Worm (Caenorhabditis elegans): ENCODE results near the gene srab-24.
A peak's percentile ranks its signal among the peaks of the same experiment; 100 is the strongest.

srab-24 gene

DNA sequence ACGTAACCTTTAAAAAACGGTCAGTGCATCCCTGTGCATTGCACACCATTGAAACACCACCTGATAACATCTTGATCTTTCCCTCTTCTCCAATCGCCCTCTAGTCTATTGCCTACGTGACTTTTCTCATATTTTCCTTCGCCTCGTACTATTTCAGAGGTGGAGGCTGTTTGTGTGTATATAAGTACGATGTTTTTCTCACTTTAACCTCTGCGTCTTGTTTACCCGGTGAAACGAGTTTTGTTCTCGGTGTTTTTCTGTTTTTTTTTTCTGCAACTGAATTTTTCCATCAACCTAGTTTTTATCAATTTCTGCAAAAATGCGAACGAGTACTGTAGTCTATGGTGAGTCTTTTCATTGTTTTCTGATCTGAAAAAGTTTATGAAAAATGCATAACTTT lies 30.3 kb downstream of the srab-24 start, which contains the start of gene sqrd-1 (continued):
- TF ChIP-seq elt-2 (tag; optimal IDR thresholded peaks at IDR 0.05) (no peak), snu-23 (GFP tag; optimal IDR thresholded peaks at IDR 0.05) (peak; percentile 33), lsy-2 (tag; optimal IDR thresholded peaks at IDR 0.05) (peak in 1 of 2 experiments; percentile 26), aha-1 (tag; optimal IDR thresholded peaks at IDR 0.05) (peak; percentile 99), nhr-20 (tag; optimal IDR thresholded peaks at IDR 0.05) (peak; percentile 53), lin-39 (tag; optimal IDR thresholded peaks at IDR 0.05) (no peak)

DNA sequence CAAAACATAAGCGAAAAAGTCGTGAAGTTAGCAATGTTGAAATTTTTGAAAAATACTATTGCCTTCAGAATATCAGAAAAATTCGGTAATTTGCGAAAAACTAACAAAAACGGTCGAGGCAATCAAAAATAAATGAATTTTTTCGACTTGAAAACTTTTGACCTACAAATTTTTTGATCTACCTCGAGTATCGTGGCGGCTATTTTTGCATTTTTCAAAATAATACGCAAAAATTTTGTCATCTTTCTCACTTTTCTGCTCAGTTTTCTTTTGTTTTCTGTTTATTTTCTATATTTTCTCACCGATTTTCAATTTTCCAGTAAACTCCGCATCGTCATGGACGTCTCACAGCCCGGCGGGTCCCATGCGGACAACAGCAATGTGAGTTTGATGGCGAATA lies 34.2 kb downstream of the srab-24 start:
- no peak for TF ChIP-seq dsc-1 (tag; optimal IDR thresholded peaks at IDR 0.05)
- no peak for TF ChIP-seq pag-3 (tag; optimal IDR thresholded peaks at IDR 0.05; ENCODE audit: borderline replicate concordance, insufficient read depth)
- no peak for TF ChIP-seq unc-130 (tag; optimal IDR thresholded peaks at IDR 0.05)
- TF ChIP-seq unc-86 (tag; optimal IDR thresholded peaks at IDR 0.05): no peak
- TF ChIP-seq nhr-71 (tag; optimal IDR thresholded peaks at IDR 0.05): no peak
- TF ChIP-seq Y116A8C.19 (tag; optimal IDR thresholded peaks at IDR 0.05; ENCODE audit: borderline replicate concordance): no peak

DNA sequence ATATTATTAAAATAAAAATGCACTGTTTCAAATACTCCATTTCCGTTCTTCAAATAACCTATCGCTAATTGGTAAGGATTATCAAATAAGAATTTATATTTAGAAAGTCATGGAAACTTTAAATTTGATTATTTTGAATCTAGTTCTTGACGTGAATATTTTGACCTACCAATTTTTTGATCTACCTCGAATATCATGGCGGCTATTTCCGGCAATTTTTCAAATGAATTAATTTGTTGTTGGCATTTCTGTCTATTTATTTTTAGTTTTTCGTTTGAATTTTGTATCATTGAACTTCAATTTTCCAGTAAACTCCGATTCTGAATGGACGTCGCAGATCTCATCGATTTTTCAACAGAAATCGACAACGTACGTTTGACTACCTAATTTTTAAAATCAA lies 46.9 kb downstream of the srab-24 start, which contains the start of gene F02H6.3:
Gene F02H6.3, plus strand, starts transcription at position 266 of the 400 bp plus-strand sequence.
- TF ChIP-seq nhr-90 (tag; optimal IDR thresholded peaks at IDR 0.05; ENCODE audit: poor library complexity) (no peak), ztf-4 (tag; optimal IDR thresholded peaks at IDR 0.05) (no peak), ztf-11 (tag; optimal IDR thresholded peaks at IDR 0.05) (no peak)

DNA sequence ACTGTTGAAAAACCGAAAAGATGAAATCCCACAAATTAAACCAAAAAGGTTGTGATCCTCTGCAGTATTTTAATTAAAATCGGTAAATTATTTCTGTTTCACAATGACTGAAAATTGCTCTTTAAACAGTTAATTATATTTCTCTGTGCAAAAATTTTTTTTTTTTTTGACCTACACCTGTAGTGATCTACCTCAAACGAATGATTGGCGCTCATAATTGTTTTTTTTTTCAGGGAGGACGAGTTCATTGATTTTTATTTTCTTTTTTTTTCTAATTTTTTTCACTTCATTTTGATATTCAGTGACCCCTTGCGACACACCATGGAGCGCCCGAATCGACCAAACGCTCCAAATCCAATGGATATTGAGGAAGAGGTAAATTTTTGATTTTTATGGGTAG lies 53.8 kb downstream of the srab-24 start, which contains the start of gene F02H6.2:
Gene F02H6.2, plus strand, starts transcription at position 301 of the 400 bp plus-strand sequence.
- no peak for TF ChIP-seq mef-2 (tag; optimal IDR thresholded peaks at IDR 0.05)
- TF ChIP-seq aha-1 (tag; optimal IDR thresholded peaks at IDR 0.05): no peak
- TF ChIP-seq irx-1 (tag; optimal IDR thresholded peaks at IDR 0.05): no peak
- TF ChIP-seq tlp-1 (tag; optimal IDR thresholded peaks at IDR 0.05): no peak
- no peak for TF ChIP-seq zag-1 (tag; optimal IDR thresholded peaks at IDR 0.05)
- TF ChIP-seq fkh-4 (tag; optimal IDR thresholded peaks at IDR 0.05; ENCODE audit: borderline replicate concordance): no peak
- TF ChIP-seq aly-2 (tag; optimal IDR thresholded peaks at IDR 0.05): no peak
- TF ChIP-seq unc-130 (tag; optimal IDR thresholded peaks at IDR 0.05): no peak
- no peak for TF ChIP-seq ceh-63 (GFP tag; optimal IDR thresholded peaks at IDR 0.05)
- TF ChIP-seq ceh-82 (tag; optimal IDR thresholded peaks at IDR 0.05): no peak
- no peak for TF ChIP-seq C16A3.4 (tag; optimal IDR thresholded peaks at IDR 0.05)
- TF ChIP-seq nhr-47 (tag; optimal IDR thresholded peaks at IDR 0.05): no peak
- no peak for TF ChIP-seq lin-14 (GFP tag; optimal IDR thresholded peaks at IDR 0.05)
- TF ChIP-seq elt-3 (tag; optimal IDR thresholded peaks at IDR 0.05): no peak
